Fruit fly (Drosophila melanogaster): ENCODE measurements around the gene CG5953.

The CG5953 gene

DNA sequence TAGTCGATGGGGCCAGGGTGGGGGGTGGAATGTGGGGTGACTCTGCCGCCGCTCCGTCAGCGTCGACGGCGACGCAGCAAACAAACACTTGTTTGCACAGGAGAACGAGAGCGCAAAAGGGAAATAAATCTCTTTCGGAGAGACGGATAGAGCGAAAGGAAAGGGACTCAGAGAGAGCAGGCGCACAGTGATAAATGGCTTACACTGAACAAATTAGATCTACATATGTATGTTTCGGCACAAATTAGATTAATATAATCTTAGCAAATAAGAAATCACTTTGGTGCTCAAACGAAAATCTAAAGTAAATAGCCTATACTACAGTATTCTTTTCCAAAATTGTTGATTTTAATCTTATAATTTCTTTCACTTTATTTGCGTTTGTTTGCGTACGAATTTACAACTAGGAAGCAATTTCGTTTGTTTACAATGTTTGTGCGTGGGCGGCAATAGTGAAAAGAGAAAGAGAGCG lies 3.0 kb upstream of the CG5953 start (continued):
- TF ChIP-seq unpg (GFP tag; optimal IDR thresholded peaks at IDR 0.05) (peak; percentile 96), Meics (GFP tag; optimal IDR thresholded peaks at IDR 0.05) (peak; percentile 89), HLH54F (GFP tag; optimal IDR thresholded peaks at IDR 0.05) (peak; percentile 78), CHES-1-like (GFP tag; optimal IDR thresholded peaks at IDR 0.05) (peak; percentile 93), CG15514 (GFP tag; optimal IDR thresholded peaks at IDR 0.05) (peak; percentile 81), bab2 (GFP tag; optimal IDR thresholded peaks at IDR 0.05) (peak; percentile 90), CG3847 (GFP tag; IDR thresholded peaks at IDR 0.05) (peak; percentile 89), z (GFP tag; IDR thresholded peaks at IDR 0.05) (peak; percentile 75), maf-S (GFP tag; optimal IDR thresholded peaks at IDR 0.05) (peak; percentile 82), CG31365 (tag; optimal IDR thresholded peaks at IDR 0.05) (peak; percentile 74), ken (GFP tag; IDR thresholded peaks at IDR 0.05) (peak; percentile 93), nerfin-2 (GFP tag; IDR thresholded peaks at IDR 0.05; ENCODE audit: partially characterized antibody) (no peak), HHEX (GFP tag; optimal IDR thresholded peaks at IDR 0.05) (peak; percentile 92), CG12769 (tag; optimal IDR thresholded peaks at IDR 0.05) (peak; percentile 88), ems (GFP tag; optimal IDR thresholded peaks at IDR 0.05) (peak; percentile 84), CG16815 (GFP tag; optimal IDR thresholded peaks at IDR 0.05) (peak; percentile 86), Med (GFP tag) (peak; percentile 94), slou (GFP tag; optimal IDR thresholded peaks at IDR 0.05) (peak; percentile 68), Eip74EF (GFP tag; optimal IDR thresholded peaks at IDR 0.05) (peak in 1 of 2 experiments; percentile 96), Fer2 (tag; optimal IDR thresholded peaks at IDR 0.05) (peak; percentile 68), Hr78 (GFP tag; optimal IDR thresholded peaks at IDR 0.05) (peak in 1 of 2 experiments; percentile 26), ash1 (GFP tag; optimal IDR thresholded peaks at IDR 0.05) (peak; percentile 56), Stat92E (GFP tag; optimal IDR thresholded peaks at IDR 0.05) (peak in 1 of 3 experiments; percentile 50), CrebB (tag; optimal IDR thresholded peaks at IDR 0.05) (peak; percentile 88), hbn (GFP tag; IDR thresholded peaks at IDR 0.05; ENCODE audit: partially characterized antibody) (no peak), CG8359 (GFP tag; optimal IDR thresholded peaks at IDR 0.05; ENCODE audit: borderline replicate concordance) (peak; percentile 89), CG3995 (GFP tag; optimal IDR thresholded peaks at IDR 0.05) (peak; percentile 32), CG42726 (GFP tag; IDR thresholded peaks at IDR 0.05; ENCODE audit: partially characterized antibody) (no peak), Dip3 (GFP tag; optimal IDR thresholded peaks at IDR 0.05) (peak; percentile 63), sc (optimal IDR thresholded peaks at IDR 0.05) (no peak), sc (GFP tag; optimal IDR thresholded peaks at IDR 0.05) (peak; percentile 93), Lpt (GFP tag; optimal IDR thresholded peaks at IDR 0.05) (no peak), crol (GFP tag; IDR thresholded peaks at IDR 0.05) (peak; percentile 67), Nf-YC (tag; optimal IDR thresholded peaks at IDR 0.05) (peak; percentile 59), CG16863 (GFP tag; optimal IDR thresholded peaks at IDR 0.05) (peak; percentile 88), Jarid2 (GFP tag; optimal IDR thresholded peaks at IDR 0.05) (peak; percentile 69), NC2β (GFP tag; optimal IDR thresholded peaks at IDR 0.05) (peak; percentile 90), CG31224 (GFP tag; IDR thresholded peaks at IDR 0.05) (peak; percentile 90), CG13296 (GFP tag; optimal IDR thresholded peaks at IDR 0.05) (peak; percentile 84), mirr (GFP tag; optimal IDR thresholded peaks at IDR 0.05) (peak; percentile 14), NK7.1 (GFP tag; optimal IDR thresholded peaks at IDR 0.05) (peak; percentile 60), Hr3 (GFP tag; optimal IDR thresholded peaks at IDR 0.05) (peak; percentile 86), vnd (GFP tag; IDR thresholded peaks at IDR 0.05; ENCODE audit: partially characterized antibody) (no peak), emc (GFP tag; optimal IDR thresholded peaks at IDR 0.05) (peak; percentile 57), CG10654 (GFP tag; optimal IDR thresholded peaks at IDR 0.05) (peak; percentile 88), CG15269 (tag; optimal IDR thresholded peaks at IDR 0.05) (peak; percentile 88), Spps (tag; optimal IDR thresholded peaks at IDR 0.05) (peak; percentile 95), CG11560 (tag; IDR thresholded peaks at IDR 0.05) (peak; percentile 58; the same call in 1 of the 3 replicates), bigmax (GFP tag; optimal IDR thresholded peaks at IDR 0.05) (peak; percentile 24)
